Worm (Caenorhabditis elegans): ENCODE results near the gene C05D9.4.

Gene C05D9.4

ce11 chrX:1126207-1126606, 18.3 kb downstream of the C05D9.4 start:
- TF ChIP-seq cog-1 (tag; optimal IDR thresholded peaks at IDR 0.05) (no peak), tab-1 (GFP tag; IDR thresholded peaks at IDR 0.05) (no peak), ztf-23 (GFP tag; IDR thresholded peaks at IDR 0.05) (no peak), T22C8.4 (GFP tag; IDR thresholded peaks at IDR 0.05) (no peak), ref-1 (GFP tag; conservative IDR thresholded peaks at IDR 0.05) (no peak), ztf-29 (GFP tag; IDR thresholded peaks at IDR 0.05) (no peak), klf-2 (GFP tag; conservative IDR thresholded peaks at IDR 0.05) (no peak)

DNA sequence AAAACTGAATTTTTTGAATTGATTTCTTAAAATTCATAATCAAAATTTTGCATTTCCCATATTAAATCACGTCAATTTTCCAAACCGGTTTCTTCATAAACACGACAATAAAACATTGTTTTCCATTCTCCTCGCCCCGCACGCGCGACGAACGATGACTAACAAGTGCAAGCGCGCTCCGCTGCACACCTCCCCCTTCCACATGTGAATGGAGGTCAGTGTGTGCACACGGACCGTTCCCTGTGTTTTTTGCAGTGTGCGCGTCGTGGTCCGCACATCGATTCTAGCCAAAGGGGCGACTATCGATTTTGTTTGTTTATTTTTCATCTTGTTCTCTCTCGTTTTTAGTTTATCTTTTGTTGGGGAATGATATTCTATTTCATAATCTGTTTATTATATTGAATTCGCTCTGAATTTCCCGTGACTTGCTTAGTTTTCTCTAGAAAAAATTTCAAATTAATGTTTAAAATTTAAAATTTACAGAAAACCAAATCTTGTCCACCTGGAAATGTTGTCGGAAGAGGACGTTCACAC, 20.7 kb downstream of the C05D9.4 start, which contains the start of gene snx-1:
Gene snx-1, plus strand, starts transcription at position 484 of the 534 bp plus-strand sequence.
- TF ChIP-seq ref-1 (GFP tag; conservative IDR thresholded peaks at IDR 0.05) (no peak), flt-1 (GFP tag; IDR thresholded peaks at IDR 0.05) (peak; percentile 52; the same call in 1 of the 2 replicates)

- TF ChIP-seq flt-1 (GFP tag; IDR thresholded peaks at IDR 0.05) = no peak
- TF ChIP-seq ref-1 (GFP tag; conservative IDR thresholded peaks at IDR 0.05) = no peak
- TF ChIP-seq tab-1 (GFP tag; IDR thresholded peaks at IDR 0.05) = no peak
- TF ChIP-seq T22C8.4 (GFP tag; IDR thresholded peaks at IDR 0.05) = no peak
- TF ChIP-seq med-1 (GFP tag; optimal IDR thresholded peaks at IDR 0.05; ENCODE audit: insufficient read depth) = no peak
- no peak for TF ChIP-seq ztf-23 (GFP tag; IDR thresholded peaks at IDR 0.05)
- TF ChIP-seq cog-1 (tag; optimal IDR thresholded peaks at IDR 0.05) = no peak
- TF ChIP-seq ztf-29 (GFP tag; IDR thresholded peaks at IDR 0.05) = no peak
- TF ChIP-seq klf-2 (GFP tag; conservative IDR thresholded peaks at IDR 0.05) = no peak
Observed at ce11 chrX:1141617-1142016, 33.8 kb downstream of the C05D9.4 start.

DNA sequence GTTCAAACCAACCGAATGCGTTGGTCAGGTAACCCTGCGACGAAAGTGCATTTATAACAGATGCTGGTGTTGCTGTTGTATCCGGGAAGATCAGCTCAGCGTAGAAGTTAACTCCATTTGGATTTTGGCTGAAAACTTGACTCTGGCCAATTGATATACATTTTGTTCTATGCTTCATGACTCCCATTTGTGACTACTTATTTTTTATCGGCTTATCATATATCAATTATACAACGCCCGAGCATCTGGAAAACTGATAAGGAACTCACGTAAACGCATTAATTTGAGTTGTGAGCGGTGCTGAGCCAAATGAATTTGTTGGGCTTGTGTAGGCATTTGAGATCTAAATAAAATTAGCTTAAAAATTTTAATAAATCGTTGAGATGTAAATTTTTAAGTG, 39.5 kb downstream of the C05D9.4 start:
- TF ChIP-seq flt-1 (GFP tag; IDR thresholded peaks at IDR 0.05) = no peak
- TF ChIP-seq T22C8.4 (GFP tag; IDR thresholded peaks at IDR 0.05) = no peak
- no peak for TF ChIP-seq ref-1 (GFP tag; conservative IDR thresholded peaks at IDR 0.05)
- no peak for TF ChIP-seq klf-2 (GFP tag; conservative IDR thresholded peaks at IDR 0.05)
- no peak for TF ChIP-seq ztf-29 (GFP tag; IDR thresholded peaks at IDR 0.05)
- no peak for TF ChIP-seq cog-1 (tag; optimal IDR thresholded peaks at IDR 0.05)
- TF ChIP-seq ztf-23 (GFP tag; IDR thresholded peaks at IDR 0.05) = no peak
- TF ChIP-seq med-1 (GFP tag; optimal IDR thresholded peaks at IDR 0.05; ENCODE audit: insufficient read depth) = no peak
- no peak for TF ChIP-seq tab-1 (GFP tag; IDR thresholded peaks at IDR 0.05)

DNA sequence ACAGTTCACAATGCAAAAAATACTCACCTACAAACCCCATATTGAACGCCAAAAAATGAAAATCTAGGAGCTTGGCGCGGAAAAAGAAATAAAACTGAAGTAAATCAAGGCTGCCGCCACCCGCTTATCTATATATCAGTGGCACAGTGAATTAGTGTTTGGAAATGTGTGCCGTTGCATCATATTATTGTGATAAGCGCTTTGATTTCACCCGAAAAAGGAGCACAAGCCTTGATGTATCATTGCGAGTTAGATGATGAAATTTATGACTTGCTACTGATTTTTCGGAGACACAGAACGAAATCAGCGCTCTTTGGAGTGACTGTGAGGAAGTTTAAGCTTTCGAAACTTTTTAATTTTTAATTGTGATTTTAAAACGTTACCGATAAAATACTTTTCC, 40.6 kb downstream of the C05D9.4 start, which contains the start of the genes R193.2 and R193.6:
Gene R193.2, minus strand, starts transcription at position 148 of the 400 bp plus-strand sequence.
Gene R193.6, plus strand, starts transcription at position 350 of the 400 bp plus-strand sequence.
- TF ChIP-seq flt-1 (GFP tag; IDR thresholded peaks at IDR 0.05) (no peak), T22C8.4 (GFP tag; IDR thresholded peaks at IDR 0.05) (no peak), med-1 (GFP tag; optimal IDR thresholded peaks at IDR 0.05; ENCODE audit: insufficient read depth) (no peak), ztf-23 (GFP tag; IDR thresholded peaks at IDR 0.05) (no peak), cog-1 (tag; optimal IDR thresholded peaks at IDR 0.05) (no peak), ref-1 (GFP tag; conservative IDR thresholded peaks at IDR 0.05) (no peak), ztf-29 (GFP tag; IDR thresholded peaks at IDR 0.05) (no peak), klf-2 (GFP tag; conservative IDR thresholded peaks at IDR 0.05) (no peak), tab-1 (GFP tag; IDR thresholded peaks at IDR 0.05) (no peak)

DNA sequence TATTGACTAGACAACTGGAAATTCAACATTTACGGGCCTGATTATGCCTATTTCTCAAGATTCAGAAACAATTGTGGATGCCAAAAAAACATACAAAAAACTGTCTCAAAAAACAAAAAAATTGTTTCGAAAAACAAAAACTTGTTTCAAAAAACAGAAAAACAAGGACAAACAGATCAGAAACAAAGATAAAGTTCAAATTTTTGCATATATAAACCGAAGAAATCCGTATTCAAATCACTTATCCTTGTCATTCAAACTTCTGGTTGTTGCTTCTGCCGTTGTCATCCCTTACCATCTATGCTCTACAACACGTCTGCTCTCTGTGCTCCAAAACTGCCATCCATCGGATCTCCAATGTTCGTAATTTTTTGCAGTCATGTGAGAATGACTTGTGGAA, 46.8 kb downstream of the C05D9.4 start, which contains the start of gene R193.1:
Gene R193.1, plus strand, starts transcription at position 301 of the 400 bp plus-strand sequence.
- TF ChIP-seq ztf-23 (GFP tag; IDR thresholded peaks at IDR 0.05) (no peak), klf-2 (GFP tag; conservative IDR thresholded peaks at IDR 0.05) (no peak), med-1 (GFP tag; optimal IDR thresholded peaks at IDR 0.05; ENCODE audit: insufficient read depth) (no peak), ref-1 (GFP tag; conservative IDR thresholded peaks at IDR 0.05) (no peak), tab-1 (GFP tag; IDR thresholded peaks at IDR 0.05) (no peak), flt-1 (GFP tag; IDR thresholded peaks at IDR 0.05) (no peak), cog-1 (tag; optimal IDR thresholded peaks at IDR 0.05) (no peak), ztf-29 (GFP tag; IDR thresholded peaks at IDR 0.05) (no peak), T22C8.4 (GFP tag; IDR thresholded peaks at IDR 0.05) (no peak)

Measured in whole organism, midembryonic.